ENCODE assay signal across 5 worm cellular contexts in the genomic region with DNA sequence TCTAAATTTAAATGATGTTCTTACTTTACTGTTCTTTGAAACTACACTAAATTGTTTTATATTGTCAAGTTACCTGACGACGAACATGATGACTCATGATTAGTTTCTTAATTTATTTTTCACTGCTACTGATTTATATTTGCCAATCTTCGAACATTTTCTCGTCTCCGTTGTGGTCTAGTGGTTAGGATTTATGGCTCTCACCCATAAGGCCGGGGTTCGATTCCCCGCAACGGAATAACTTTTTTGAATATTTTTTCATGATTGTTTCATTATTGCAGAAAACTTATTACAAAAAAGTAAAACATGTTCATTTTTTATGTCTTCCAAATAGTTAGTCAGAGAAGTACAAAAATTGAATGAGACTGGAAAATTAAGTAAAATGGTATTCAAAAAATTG.
TF ChIP-seq lines count a peak whose summit lies in the region.

No protein-coding gene starts in this region.

TF ChIP-seq in whole organism, L1 larva, 84 proteins besides CTCF, POLR2A, EP300 and RAD21 (continued from another document and continues in another):
- TF ChIP-seq nhr-19 (GFP tag; conservative IDR thresholded peaks at IDR 0.05; lab: Robert Waterston, UW) (peak; percentile 42), mab-9 (GFP tag; IDR thresholded peaks at IDR 0.05; lab: Robert Waterston, UW) (no peak), swsn-7 (tag; optimal IDR thresholded peaks at IDR 0.05; lab: Kevin White, UChicago) (peak; percentile 16), lsy-2 (tag; optimal IDR thresholded peaks at IDR 0.05; lab: Kevin White, UChicago) (peak; percentile 14 to 23), hpl-2 (GFP tag; optimal IDR thresholded peaks at IDR 0.05; lab: Kevin White, UChicago) (no peak), nhr-90 (tag; optimal IDR thresholded peaks at IDR 0.05; lab: Kevin White, UChicago; ENCODE audit: poor library complexity) (peak; percentile 62), unc-130 (tag; optimal IDR thresholded peaks at IDR 0.05; lab: Kevin White, UChicago) (no peak), nhr-71 (tag; optimal IDR thresholded peaks at IDR 0.05; lab: Kevin White, UChicago) (peak; percentile 54), ceh-82 (tag; optimal IDR thresholded peaks at IDR 0.05; lab: Kevin White, UChicago) (no peak), dsc-1 (tag; optimal IDR thresholded peaks at IDR 0.05; lab: Kevin White, UChicago) (peak; percentile 9), sptf-1 (tag; optimal IDR thresholded peaks at IDR 0.05; lab: Kevin White, UChicago) (no peak), Y116A8C.19 (tag; optimal IDR thresholded peaks at IDR 0.05; lab: Kevin White, UChicago; ENCODE audit: borderline replicate concordance) (no peak), jun-1 (tag; optimal IDR thresholded peaks at IDR 0.05; lab: Kevin White, UChicago) (peak; percentile 23), lin-39 (tag; optimal IDR thresholded peaks at IDR 0.05; lab: Kevin White, UChicago) (peak; percentile 39), nhr-47 (tag; optimal IDR thresholded peaks at IDR 0.05; lab: Kevin White, UChicago) (peak; percentile 52), elt-2 (tag; optimal IDR thresholded peaks at IDR 0.05; lab: Kevin White, UChicago) (peak; percentile 13), hlh-4 (tag; optimal IDR thresholded peaks at IDR 0.05; lab: Kevin White, UChicago) (no peak), lin-13 (GFP tag; optimal IDR thresholded peaks at IDR 0.05; lab: Kevin White, UChicago) (peak; percentile 2), mep-1 (tag; optimal IDR thresholded peaks at IDR 0.05; lab: Kevin White, UChicago) (peak; percentile 22), fkh-8 (tag; optimal IDR thresholded peaks at IDR 0.05; lab: Kevin White, UChicago) (no peak), fos-1 (tag; optimal IDR thresholded peaks at IDR 0.05; lab: Kevin White, UChicago) (peak; percentile 47), ceh-8 (GFP tag; optimal IDR thresholded peaks at IDR 0.05; lab: Kevin White, UChicago) (no peak), snu-23 (GFP tag; optimal IDR thresholded peaks at IDR 0.05; lab: Kevin White, UChicago) (peak; percentile 54), tbx-2 (tag; optimal IDR thresholded peaks at IDR 0.05; lab: Kevin White, UChicago) (peak; percentile 4)

TF ChIP-seq in whole organism, L2 larva, 48 proteins besides CTCF, POLR2A, EP300 and RAD21 (continued from another document):
- TF ChIP-seq sma-9 (GFP tag; optimal IDR thresholded peaks at IDR 0.05; lab: Kevin White, UChicago) (peak; percentile 55), sma-9 (tag; optimal IDR thresholded peaks at IDR 0.05; lab: Kevin White, UChicago) (no peak), C34F6.9 (tag; optimal IDR thresholded peaks at IDR 0.05; lab: Kevin White, UChicago) (peak; percentile 28), F13H6.1 (tag; optimal IDR thresholded peaks at IDR 0.05; lab: Kevin White, UChicago) (no peak), nhr-10 (tag; optimal IDR thresholded peaks at IDR 0.05; lab: Kevin White, UChicago) (no peak), crh-2 (tag; optimal IDR thresholded peaks at IDR 0.05; lab: Kevin White, UChicago) (peak; percentile 59)

TF ChIP-seq in whole organism, L3 larva, 47 proteins besides CTCF, POLR2A, EP300 and RAD21 (continued from another document):
- TF ChIP-seq ZK546.5 (tag; optimal IDR thresholded peaks at IDR 0.05; lab: Kevin White, UChicago) (no peak), ceh-9 (tag; optimal IDR thresholded peaks at IDR 0.05; lab: Kevin White, UChicago) (no peak), nhr-23 (tag; optimal IDR thresholded peaks at IDR 0.05; lab: Kevin White, UChicago) (no peak), elt-3 (tag; optimal IDR thresholded peaks at IDR 0.05; lab: Kevin White, UChicago) (no peak), unc-39 (tag; optimal IDR thresholded peaks at IDR 0.05; lab: Kevin White, UChicago) (no peak), elt-1 (tag; optimal IDR thresholded peaks at IDR 0.05; lab: Kevin White, UChicago) (no peak), ceh-82 (tag; optimal IDR thresholded peaks at IDR 0.05; lab: Kevin White, UChicago) (no peak), nfya-1 (tag; optimal IDR thresholded peaks at IDR 0.05; lab: Kevin White, UChicago; ENCODE audit: insufficient read depth) (peak; percentile 14), ama-1 (optimal IDR thresholded peaks at IDR 0.05; lab: Kevin White, UChicago) (no peak), daf-12 (tag; optimal IDR thresholded peaks at IDR 0.05; lab: Kevin White, UChicago) (no peak), nhr-67 (tag; optimal IDR thresholded peaks at IDR 0.05; lab: Kevin White, UChicago) (no peak), eor-1 (tag; optimal IDR thresholded peaks at IDR 0.05; lab: Kevin White, UChicago) (no peak), lin-39 (tag; optimal IDR thresholded peaks at IDR 0.05; lab: Kevin White, UChicago) (no peak), fkh-2 (tag; optimal IDR thresholded peaks at IDR 0.05; lab: Kevin White, UChicago) (no peak), egl-5 (tag; optimal IDR thresholded peaks at IDR 0.05; lab: Kevin White, UChicago) (no peak), elt-2 (tag; optimal IDR thresholded peaks at IDR 0.05; lab: Kevin White, UChicago) (peak; percentile 19), pha-4 (tag; optimal IDR thresholded peaks at IDR 0.05; lab: Kevin White, UChicago) (peak; percentile 58), skn-1 (tag; optimal IDR thresholded peaks at IDR 0.05; lab: Kevin White, UChicago) (no peak), ceh-28 (tag; optimal IDR thresholded peaks at IDR 0.05; lab: Kevin White, UChicago) (no peak)

TF ChIP-seq in whole organism, L4 larva, 104 proteins besides CTCF, POLR2A, EP300 and RAD21 (continued from another document and continues in another):
- no peak for TF ChIP-seq ceh-44 (GFP tag; IDR thresholded peaks at IDR 0.05; lab: Robert Waterston, UW)
- no peak for TF ChIP-seq ama-1 (optimal IDR thresholded peaks at IDR 0.05; lab: Kevin White, UChicago)
- TF ChIP-seq ztf-7 (tag; optimal IDR thresholded peaks at IDR 0.05; lab: Kevin White, UChicago), result peak; percentile 41
- TF ChIP-seq pha-4 (GFP tag; IDR thresholded peaks at IDR 0.05; lab: Robert Waterston, UW), result peak; percentile 48; the same call in 1 of the 2 replicates
- TF ChIP-seq pha-4 (tag; optimal IDR thresholded peaks at IDR 0.05; lab: Kevin White, UChicago), result no peak
- TF ChIP-seq nhr-42 (GFP tag; IDR thresholded peaks at IDR 0.05; lab: Robert Waterston, UW), result no peak
- no peak for TF ChIP-seq daf-8 (GFP tag; IDR thresholded peaks at IDR 0.05; lab: Robert Waterston, UW)
- no peak for TF ChIP-seq nhr-11 (tag; optimal IDR thresholded peaks at IDR 0.05; lab: Kevin White, UChicago)
- TF ChIP-seq F37D6.2 (tag; optimal IDR thresholded peaks at IDR 0.05; lab: Kevin White, UChicago), result no peak
- no peak for TF ChIP-seq zfp-3 (GFP tag; conservative IDR thresholded peaks at IDR 0.05; lab: Robert Waterston, UW)
- TF ChIP-seq skn-1 (tag; optimal IDR thresholded peaks at IDR 0.05; lab: Kevin White, UChicago), result no peak
- TF ChIP-seq nhr-76 (tag; optimal IDR thresholded peaks at IDR 0.05; lab: Kevin White, UChicago), result no peak
- TF ChIP-seq ceh-32 (tag; optimal IDR thresholded peaks at IDR 0.05; lab: Kevin White, UChicago; ENCODE audit: poor library complexity), result no peak
- no peak for TF ChIP-seq snpc-1.2 (GFP tag; IDR thresholded peaks at IDR 0.05; lab: Robert Waterston, UW)
- peak; percentile 47 for TF ChIP-seq dmd-6 (GFP tag; IDR thresholded peaks at IDR 0.05; lab: Robert Waterston, UW)
- peak; percentile 40; the same call in 1 of the 2 replicates for TF ChIP-seq tra-1 (GFP tag; IDR thresholded peaks at IDR 0.05; lab: Robert Waterston, UW)
- TF ChIP-seq ztf-11 (tag; optimal IDR thresholded peaks at IDR 0.05; lab: Kevin White, UChicago), result no peak
- TF ChIP-seq lin-39 (tag; optimal IDR thresholded peaks at IDR 0.05; lab: Kevin White, UChicago), result no peak
- no peak for TF ChIP-seq lin-13 (GFP tag; optimal IDR thresholded peaks at IDR 0.05; lab: Kevin White, UChicago)
- TF ChIP-seq dve-1 (tag; optimal IDR thresholded peaks at IDR 0.05; lab: Kevin White, UChicago; ENCODE audit: insufficient read depth), result peak; percentile 62
- TF ChIP-seq zag-1 (tag; optimal IDR thresholded peaks at IDR 0.05; lab: Kevin White, UChicago), result no peak
- TF ChIP-seq mxl-3 (GFP tag; optimal IDR thresholded peaks at IDR 0.05; lab: Kevin White, UChicago), result no peak
- TF ChIP-seq nhr-48 (tag; optimal IDR thresholded peaks at IDR 0.05; lab: Kevin White, UChicago), result peak; percentile 6
- no peak for TF ChIP-seq lin-29 (GFP tag; IDR thresholded peaks at IDR 0.05; lab: Robert Waterston, UW)
- TF ChIP-seq F44E2.7 (GFP tag; IDR thresholded peaks at IDR 0.05; lab: Robert Waterston, UW), result no peak
- TF ChIP-seq dmd-9 (GFP tag; IDR thresholded peaks at IDR 0.05; lab: Robert Waterston, UW), result no peak
- no peak for TF ChIP-seq mdt-29 (GFP tag; IDR thresholded peaks at IDR 0.05; lab: Robert Waterston, UW)
- peak; percentile 50; the same call in 1 of the 2 replicates for TF ChIP-seq lin-1 (GFP tag; IDR thresholded peaks at IDR 0.05; lab: Robert Waterston, UW)
- peak; percentile 45 for TF ChIP-seq hlh-11 (tag; optimal IDR thresholded peaks at IDR 0.05; lab: Kevin White, UChicago)
- TF ChIP-seq mep-1 (tag; optimal IDR thresholded peaks at IDR 0.05; lab: Kevin White, UChicago), result peak; percentile 64
- peak; percentile 9 for TF ChIP-seq nhr-77 (tag; optimal IDR thresholded peaks at IDR 0.05; lab: Kevin White, UChicago)
- TF ChIP-seq T20F7.1 (GFP tag; optimal IDR thresholded peaks at IDR 0.05; lab: Kevin White, UChicago), result peak; percentile 42
- TF ChIP-seq ceh-62 (tag; optimal IDR thresholded peaks at IDR 0.05; lab: Kevin White, UChicago), result no peak
- TF ChIP-seq F26F4.8 (GFP tag; conservative IDR thresholded peaks at IDR 0.05; lab: Robert Waterston, UW), result no peak
- no peak for TF ChIP-seq Y75B8A.6 (GFP tag; IDR thresholded peaks at IDR 0.05; lab: Robert Waterston, UW)
- TF ChIP-seq dpl-1 (GFP tag; optimal IDR thresholded peaks at IDR 0.05; lab: Kevin White, UChicago), result no peak
- TF ChIP-seq madf-9 (GFP tag; conservative IDR thresholded peaks at IDR 0.05; lab: Robert Waterston, UW), result 0 out of 2 replicates have a peak, but pooled peaks have one; percentile 24
- TF ChIP-seq aly-2 (tag; optimal IDR thresholded peaks at IDR 0.05; lab: Kevin White, UChicago), result no peak
- TF ChIP-seq mdl-1 (tag; optimal IDR thresholded peaks at IDR 0.05; lab: Kevin White, UChicago), result no peak
- no peak for TF ChIP-seq nhr-41 (GFP tag; IDR thresholded peaks at IDR 0.05; lab: Robert Waterston, UW)
- no peak for TF ChIP-seq mxl-2 (GFP tag; conservative IDR thresholded peaks at IDR 0.05; lab: Robert Waterston, UW)
- no peak for TF ChIP-seq nhr-102 (tag; optimal IDR thresholded peaks at IDR 0.05; lab: Kevin White, UChicago)
- TF ChIP-seq pqm-1 (tag; optimal IDR thresholded peaks at IDR 0.05; lab: Kevin White, UChicago), result no peak

TF ChIP-seq in whole organism, young adult, 124 proteins besides CTCF, POLR2A, EP300 and RAD21 (continued from another document and continues in another):
- TF ChIP-seq ccch-3 (GFP tag; optimal IDR thresholded peaks at IDR 0.05; lab: Kevin White, UChicago) (no peak), attf-5 (GFP tag; optimal IDR thresholded peaks at IDR 0.05; lab: Kevin White, UChicago) (no peak), hsf-1 (GFP tag; IDR thresholded peaks at IDR 0.05; lab: Robert Waterston, UW) (0 out of 2 replicates have a peak, but pooled peaks have one; percentile 26), rec-8 (tag; optimal IDR thresholded peaks at IDR 0.05; lab: Kevin White, UChicago) (peak in 1 of 2 experiments; percentile 16), fkh-3 (tag; optimal IDR thresholded peaks at IDR 0.05; lab: Kevin White, UChicago) (no peak), rcor-1 (GFP tag; IDR thresholded peaks at IDR 0.05; lab: Robert Waterston, UW) (peak; percentile 28; the same call in 1 of the 2 replicates), aptf-2 (GFP tag; conservative IDR thresholded peaks at IDR 0.05; lab: Robert Waterston, UW) (no peak), tbp1 (GFP tag; optimal IDR thresholded peaks at IDR 0.05; lab: Kevin White, UChicago) (peak; percentile 95), F57A8.1 (GFP tag; optimal IDR thresholded peaks at IDR 0.05; lab: Kevin White, UChicago) (no peak), bed-1 (GFP tag; IDR thresholded peaks at IDR 0.05; lab: Robert Waterston, UW) (no peak), xnd-1 (tag; optimal IDR thresholded peaks at IDR 0.05; lab: Kevin White, UChicago) (no peak), ama-1 (optimal IDR thresholded peaks at IDR 0.05; lab: Kevin White, UChicago) (no peak), ama-1 (GFP tag; optimal IDR thresholded peaks at IDR 0.05; lab: Kevin White, UChicago) (peak; percentile 42 to 46), bed-2 (GFP tag; IDR thresholded peaks at IDR 0.05; lab: Robert Waterston, UW) (no peak), Y79H2A.3 (GFP tag; conservative IDR thresholded peaks at IDR 0.05; lab: Robert Waterston, UW) (no peak), ekl-4 (GFP tag; IDR thresholded peaks at IDR 0.05; lab: Robert Waterston, UW) (no peak), B0336.3 (GFP tag; IDR thresholded peaks at IDR 0.05; lab: Robert Waterston, UW) (no peak), hrde-1 (tag; optimal IDR thresholded peaks at IDR 0.05; lab: Kevin White, UChicago; ENCODE audit: borderline replicate concordance) (no peak), repo-1 (tag; optimal IDR thresholded peaks at IDR 0.05; lab: Kevin White, UChicago) (no peak), pbrm-1 (GFP tag; IDR thresholded peaks at IDR 0.05; lab: Robert Waterston, UW) (peak; percentile 77), nhr-179 (tag; optimal IDR thresholded peaks at IDR 0.05; lab: Kevin White, UChicago) (no peak), cebp-1 (GFP tag; IDR thresholded peaks at IDR 0.05; lab: Robert Waterston, UW) (peak; percentile 34; the same call in 1 of the 2 replicates), cebp-1 (tag; optimal IDR thresholded peaks at IDR 0.05; lab: Kevin White, UChicago) (no peak), T07F8.4 (tag; optimal IDR thresholded peaks at IDR 0.05; lab: Kevin White, UChicago) (no peak), atf-7 (tag; optimal IDR thresholded peaks at IDR 0.05; lab: Kevin White, UChicago) (no peak), hmg-20 (GFP tag; IDR thresholded peaks at IDR 0.05; lab: Robert Waterston, UW) (no peak), ceh-100 (GFP tag; IDR thresholded peaks at IDR 0.05; lab: Robert Waterston, UW) (no peak), F55B11.4 (tag; optimal IDR thresholded peaks at IDR 0.05; lab: Kevin White, UChicago; ENCODE audit: borderline replicate concordance, insufficient read depth) (no peak), mel-28 (tag; optimal IDR thresholded peaks at IDR 0.05; lab: Kevin White, UChicago; ENCODE audit: borderline replicate concordance) (no peak), lsy-27 (tag; optimal IDR thresholded peaks at IDR 0.05; lab: Kevin White, UChicago; ENCODE audit: borderline replicate concordance, insufficient read depth) (peak; percentile 37), die-1 (tag; optimal IDR thresholded peaks at IDR 0.05; lab: Kevin White, UChicago) (peak; percentile 46), dox-1 (GFP tag; IDR thresholded peaks at IDR 0.05; lab: Robert Waterston, UW) (no peak; the same call in 1 of the 2 replicates), ZK185.1 (tag; optimal IDR thresholded peaks at IDR 0.05; lab: Kevin White, UChicago; ENCODE audit: poor library complexity, severe bottlenecking) (peak; percentile 67), ets-4 (GFP tag; optimal IDR thresholded peaks at IDR 0.05; lab: Kevin White, UChicago) (no peak), akir-1 (GFP tag; optimal IDR thresholded peaks at IDR 0.05; lab: Kevin White, UChicago) (no peak), Y67H2A.10 (GFP tag; conservative IDR thresholded peaks at IDR 0.05; lab: Robert Waterston, UW) (no peak), Y95B8A.8 (GFP tag; IDR thresholded peaks at IDR 0.05; lab: Robert Waterston, UW) (no peak), zim-3 (tag; optimal IDR thresholded peaks at IDR 0.05; lab: Kevin White, UChicago) (no peak), somi-1 (GFP tag; optimal IDR thresholded peaks at IDR 0.05; lab: Kevin White, UChicago) (peak; percentile 10), F57C9.4 (tag; optimal IDR thresholded peaks at IDR 0.05; lab: Kevin White, UChicago) (no peak), madf-8 (GFP tag; conservative IDR thresholded peaks at IDR 0.05; lab: Robert Waterston, UW) (no peak), ceh-91 (GFP tag; IDR thresholded peaks at IDR 0.05; lab: Robert Waterston, UW) (no peak), lir-1 (GFP tag; conservative IDR thresholded peaks at IDR 0.05; lab: Robert Waterston, UW) (no peak), dpl-1 (GFP tag; optimal IDR thresholded peaks at IDR 0.05; lab: Kevin White, UChicago) (no peak), unc-62 (GFP tag; optimal IDR thresholded peaks at IDR 0.05; lab: Kevin White, UChicago) (no peak), snpc-3.4 (tag; optimal IDR thresholded peaks at IDR 0.05; lab: Kevin White, UChicago) (peak; percentile 88), mes-4 (tag; optimal IDR thresholded peaks at IDR 0.05; lab: Kevin White, UChicago) (no peak), madf-6 (GFP tag; IDR thresholded peaks at IDR 0.05; lab: Robert Waterston, UW) (no peak), attf-6 (GFP tag; IDR thresholded peaks at IDR 0.05; lab: Robert Waterston, UW) (0 out of 2 replicates have a peak, but pooled peaks have one; percentile 47)
